Worm (Caenorhabditis elegans) whole organism, L4/young adult: ENCODE data around the gene Y39A1A.22.

Experiments used
- W03F9.2 ChIP-seq: fragments of 150-350 bp; optimal IDR thresholded peaks from 2 replicates; lab custom pipeline; 2014; ENCODE audit warnings: missing biosample characterization, missing genetic modification characterization
- dao-5 ChIP-seq: sonication (generic microtip); optimal IDR thresholded peaks from 2 replicates; lab custom pipeline; 2016; ENCODE audit warnings: missing genotype, missing genetic modification characterization, moderate library complexity, missing compliant biosample characterization
- him-1 ChIP-seq: sonication (generic microtip); optimal IDR thresholded peaks from 2 replicates; lab custom pipeline; 2016; ENCODE audit warnings: missing genotype, missing genetic modification reagents, missing genetic modification characterization, missing compliant biosample characterization

DNA sequence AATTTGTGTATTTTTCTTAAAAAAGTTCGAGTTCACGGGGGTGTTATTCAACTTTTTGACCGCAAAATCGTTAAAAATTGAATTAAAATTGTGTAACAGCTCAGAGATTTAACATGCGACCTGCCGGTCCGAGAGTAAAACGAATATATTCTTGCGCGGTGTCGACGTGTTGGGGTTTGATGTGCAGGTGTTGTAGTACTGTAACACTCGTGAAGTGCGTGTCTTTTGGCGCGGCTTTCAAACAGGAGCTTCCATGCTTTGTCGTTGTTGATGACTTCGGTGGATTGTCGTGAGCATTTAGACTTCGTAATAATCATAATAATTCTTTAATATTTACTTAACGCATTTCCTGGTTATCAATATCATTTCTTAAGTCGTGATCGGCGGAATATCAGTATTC, 23.7 kb upstream of the Y39A1A.22 start, which contains the start of gene tat-3:
- TF ChIP-seq dao-5 (tag; lab: Kevin White, UChicago) (no peak), W03F9.2 (tag; lab: Kevin White, UChicago) (no peak), him-1 (tag; lab: Kevin White, UChicago) (no peak)
